Worm (Caenorhabditis elegans) whole organism, L3 larva: ENCODE results near the gene C31H1.2.

ENCODE experiments used
- R02D3.7 ChIP-seq: fragments of 150-350 bp; optimal IDR thresholded peaks from 2 replicates; lab custom pipeline; 2014; ENCODE audit warnings: missing biosample characterization, missing genetic modification characterization
- ZK546.5 ChIP-seq: sonication (generic microtip); optimal IDR thresholded peaks from 2 replicates; lab custom pipeline; 2017; ENCODE audit warnings: missing biosample characterization, missing genetic modification characterization
- aly-2 ChIP-seq: fragments of 150-350 bp; optimal IDR thresholded peaks from 2 replicates; lab custom pipeline; 2014; ENCODE audit warnings: missing biosample characterization, missing genetic modification characterization
- ama-1 ChIP-seq: fragments of 150-350 bp; optimal IDR thresholded peaks from 2 replicates; lab custom pipeline; 2018
- ceh-16 ChIP-seq: sonication (generic microtip); optimal IDR thresholded peaks from 2 replicates; lab custom pipeline; 2017; ENCODE audit warnings: missing biosample characterization, missing genetic modification characterization
- ceh-28 ChIP-seq: fragments of 150-350 bp; optimal IDR thresholded peaks from 2 replicates; lab custom pipeline; 2014; ENCODE audit warnings: missing biosample characterization, missing genetic modification reagents, missing genetic modification characterization
- ceh-82 ChIP-seq: fragments of 150-350 bp; optimal IDR thresholded peaks from 2 replicates; lab custom pipeline; 2014; ENCODE audit warnings: missing biosample characterization, missing genetic modification characterization
- daf-12 ChIP-seq: fragments of 150-350 bp; optimal IDR thresholded peaks from 2 replicates; lab custom pipeline; 2014; ENCODE audit warnings: missing biosample characterization, missing genetic modification reagents, missing genetic modification characterization
- egl-27 ChIP-seq: sonication (generic microtip); optimal IDR thresholded peaks from 4 replicates; lab custom pipeline; 2017; ENCODE audit warnings: missing biosample characterization, missing genetic modification reagents, missing genetic modification characterization
- egl-5 ChIP-seq: fragments of 150-350 bp; optimal IDR thresholded peaks from 2 replicates; lab custom pipeline; 2017; ENCODE audit warnings: missing biosample characterization, missing genetic modification reagents, missing genetic modification characterization, inconsistent platforms
- elt-1 ChIP-seq: fragments of 150-350 bp; optimal IDR thresholded peaks from 2 replicates; lab custom pipeline; 2014; ENCODE audit warnings: missing biosample characterization, missing genetic modification characterization
- elt-2 ChIP-seq: sonication (generic microtip); optimal IDR thresholded peaks from 2 replicates; lab custom pipeline; 2016; ENCODE audit warnings: missing genetic modification reagents, mild to moderate bottlenecking, missing genetic modification characterization, missing compliant biosample characterization
- elt-3 ChIP-seq, 3 experiments: fragments of 150-350 bp in 1 of 3; sonication (generic microtip) in 2 of 3; optimal IDR thresholded peaks; 2 replicates in 2 of 3; 4 replicates in 1 of 3; lab custom pipeline; 2014 to 2017; ENCODE audit warnings: missing biosample characterization in 3 of 3, missing genetic modification characterization in 3 of 3
- eor-1 ChIP-seq, 2 experiments: fragments of 150-350 bp; optimal IDR thresholded peaks; 2 replicates each; lab custom pipeline; 2014 to 2018; ENCODE audit warnings: missing biosample characterization in 2 of 2, missing genetic modification characterization in 2 of 2
- fkh-10 ChIP-seq: sonication (generic microtip); optimal IDR thresholded peaks from 2 replicates; lab custom pipeline; 2017; ENCODE audit warnings: missing biosample characterization, missing genetic modification reagents, missing genetic modification characterization
- fkh-2 ChIP-seq: fragments of 150-350 bp; optimal IDR thresholded peaks from 2 replicates; lab custom pipeline; 2014; ENCODE audit warnings: missing biosample characterization, missing genetic modification reagents, missing genetic modification characterization
- fos-1 ChIP-seq: fragments of 150-350 bp; optimal IDR thresholded peaks from 2 replicates; lab custom pipeline; 2014; ENCODE audit warnings: missing biosample characterization, missing genetic modification characterization
- hmg-11 ChIP-seq: sonication (generic microtip); optimal IDR thresholded peaks from 2 replicates; lab custom pipeline; 2016; ENCODE audit warnings: missing genetic modification characterization, missing compliant biosample characterization
- jun-1 ChIP-seq: fragments of 150-350 bp; optimal IDR thresholded peaks from 2 replicates; lab custom pipeline; 2014; ENCODE audit warnings: missing biosample characterization, missing genetic modification reagents, missing genetic modification characterization
- lin-15B ChIP-seq: fragments of 150-350 bp; optimal IDR thresholded peaks from 2 replicates; lab custom pipeline; 2014; ENCODE audit warnings: missing biosample characterization, missing genetic modification characterization
- lin-39 ChIP-seq: fragments of 150-350 bp; optimal IDR thresholded peaks from 2 replicates; lab custom pipeline; 2018; ENCODE audit warnings: missing biosample characterization, missing genetic modification reagents, missing genetic modification characterization
- lsy-12 ChIP-seq: sonication (generic microtip); optimal IDR thresholded peaks from 2 replicates; lab custom pipeline; 2016; ENCODE audit warnings: mild to moderate bottlenecking, missing genetic modification characterization, missing compliant biosample characterization
- mdl-1 ChIP-seq: fragments of 150-350 bp; optimal IDR thresholded peaks from 2 replicates; lab custom pipeline; 2014; ENCODE audit warnings: missing biosample characterization, missing genetic modification characterization
- mml-1 ChIP-seq: fragments of 150-350 bp; sonication (generic microtip); optimal IDR thresholded peaks from 3 replicates; lab custom pipeline; 2014; ENCODE audit warnings: missing biosample characterization, missing genetic modification characterization
- nfya-1 ChIP-seq: sonication (generic microtip); optimal IDR thresholded peaks from 2 replicates; lab custom pipeline; 2017; ENCODE audit warnings: missing genetic modification characterization, mild to moderate bottlenecking, missing compliant biosample characterization, antibody characterized with exemption, moderate library complexity; ENCODE audit not compliant: insufficient read depth
- nhr-11 ChIP-seq: fragments of 150-350 bp; optimal IDR thresholded peaks from 2 replicates; lab custom pipeline; 2014; ENCODE audit warnings: missing biosample characterization, missing genetic modification characterization
- nhr-12 ChIP-seq: fragments of 150-350 bp; optimal IDR thresholded peaks from 2 replicates; lab custom pipeline; 2014; ENCODE audit warnings: missing biosample characterization, missing genetic modification characterization
- nhr-23 ChIP-seq: fragments of 150-350 bp; optimal IDR thresholded peaks from 2 replicates; lab custom pipeline; 2014; ENCODE audit warnings: missing biosample characterization, missing genetic modification reagents, missing genetic modification characterization
- nhr-25 ChIP-seq: sonication (generic microtip); optimal IDR thresholded peaks from 2 replicates; lab custom pipeline; 2017; ENCODE audit warnings: missing biosample characterization, missing genetic modification characterization
- nhr-28 ChIP-seq: fragments of 150-350 bp; optimal IDR thresholded peaks from 2 replicates; lab custom pipeline; 2014; ENCODE audit warnings: missing biosample characterization, missing genetic modification characterization
- nhr-43 ChIP-seq: sonication (generic microtip); optimal IDR thresholded peaks from 2 replicates; lab custom pipeline; 2016; ENCODE audit warnings: mild to moderate bottlenecking, missing genetic modification characterization, missing compliant biosample characterization; ENCODE audit not compliant: poor library complexity, severe bottlenecking
- nhr-76 ChIP-seq: fragments of 150-350 bp; sonication (generic microtip); optimal IDR thresholded peaks from 5 replicates; lab custom pipeline; 2014; ENCODE audit warnings: missing biosample characterization, missing genetic modification characterization
- nhr-77 ChIP-seq: fragments of 150-350 bp; optimal IDR thresholded peaks from 2 replicates; lab custom pipeline; 2014; ENCODE audit warnings: missing biosample characterization, missing genetic modification characterization
- pha-4 ChIP-seq: fragments of 150-350 bp; optimal IDR thresholded peaks from 2 replicates; lab custom pipeline; 2014; ENCODE audit warnings: missing biosample characterization, missing genetic modification reagents, missing genetic modification characterization
- pqm-1 ChIP-seq: fragments of 150-350 bp; optimal IDR thresholded peaks from 2 replicates; lab custom pipeline; 2017; ENCODE audit warnings: missing biosample characterization, missing genetic modification characterization, inconsistent platforms
- sea-2 ChIP-seq: fragments of 150-350 bp; sonication (generic microtip); optimal IDR thresholded peaks from 4 replicates; lab custom pipeline; 2014; ENCODE audit warnings: missing biosample characterization, missing genetic modification reagents, missing genetic modification characterization
- skn-1 ChIP-seq: fragments of 150-350 bp; optimal IDR thresholded peaks from 2 replicates; lab custom pipeline; 2014; ENCODE audit warnings: missing biosample characterization, missing genetic modification characterization
- snpc-4 ChIP-seq: fragments of 150-350 bp; optimal IDR thresholded peaks from 2 replicates; lab custom pipeline; 2014; ENCODE audit warnings: missing biosample characterization, missing genetic modification characterization
- tbx-2 ChIP-seq: sonication (generic microtip); optimal IDR thresholded peaks from 2 replicates; lab custom pipeline; 2016; ENCODE audit warnings: mild to moderate bottlenecking, missing genetic modification characterization, missing compliant biosample characterization
- unc-62 ChIP-seq: fragments of 150-350 bp; sonication (generic microtip); optimal IDR thresholded peaks from 4 replicates; lab custom pipeline; 2014; ENCODE audit warnings: missing biosample characterization, missing genetic modification reagents, missing genetic modification characterization
- ztf-11 ChIP-seq: fragments of 150-350 bp; optimal IDR thresholded peaks from 2 replicates; lab custom pipeline; 2014; ENCODE audit warnings: missing biosample characterization, missing genetic modification characterization

Gene C31H1.2

DNA sequence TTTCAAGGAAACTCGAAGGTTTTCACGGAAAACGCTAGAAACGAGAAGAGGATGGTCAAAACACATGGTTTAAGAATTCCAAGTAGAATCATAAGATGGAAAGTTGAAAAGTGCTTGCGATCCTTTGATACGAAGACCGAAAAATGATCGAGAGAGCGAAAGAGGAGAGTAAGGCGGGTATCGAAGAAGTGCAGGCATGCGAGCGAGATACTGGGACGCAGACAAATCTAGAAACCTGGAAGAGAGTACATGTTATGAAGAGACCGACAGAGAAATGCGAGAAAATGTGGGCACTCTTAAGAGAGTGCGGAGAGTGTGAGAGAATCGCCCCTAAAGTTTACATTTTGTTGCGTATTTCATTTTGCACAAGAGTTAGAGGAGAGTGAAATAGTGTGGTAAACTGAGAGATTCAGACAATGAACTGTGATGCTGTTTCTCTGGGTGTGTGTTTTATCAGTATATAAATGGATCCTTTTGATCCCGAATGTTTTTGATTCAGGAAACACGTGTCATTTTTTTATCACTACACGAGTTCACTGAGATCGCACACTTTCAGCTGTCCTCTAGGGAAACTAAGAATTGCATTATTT is 37.0 kb upstream of the C31H1.2 start:
- TF ChIP-seq egl-5 (tag; lab: Kevin White, UChicago), result peak; percentile 40
- peak; percentile 43 for TF ChIP-seq nhr-77 (tag; lab: Kevin White, UChicago)
- peak; percentile 46 for TF ChIP-seq R02D3.7 (tag; lab: Kevin White, UChicago)
- TF ChIP-seq mdl-1, result peak; percentile 70
- TF ChIP-seq hmg-11, result peak; percentile 92
- no peak for TF ChIP-seq elt-1 (tag; lab: Kevin White, UChicago)
- TF ChIP-seq nfya-1 (tag; lab: Kevin White, UChicago), result peak; percentile 83
- TF ChIP-seq pha-4, result peak; percentile 92
- TF ChIP-seq jun-1 (tag; lab: Kevin White, UChicago), result peak; percentile 75
- TF ChIP-seq ama-1 (lab: Kevin White, UChicago), result peak; percentile 33
- peak; percentile 53 for TF ChIP-seq tbx-2 (tag; lab: Kevin White, UChicago)
- peak; percentile 19 for TF ChIP-seq snpc-4
- peak; percentile 47 for TF ChIP-seq nhr-76 (tag; lab: Kevin White, UChicago)
- peak; percentile 70 for TF ChIP-seq nhr-23
- TF ChIP-seq lin-15B (tag; lab: Kevin White, UChicago), result peak; percentile 9
- TF ChIP-seq lsy-12 (tag; lab: Kevin White, UChicago), result peak; percentile 70
- TF ChIP-seq ZK546.5 (tag; lab: Kevin White, UChicago), result no peak
- TF ChIP-seq pqm-1, result peak; percentile 91
- no peak for TF ChIP-seq ztf-11
- peak; percentile 74 for TF ChIP-seq nhr-25 (tag; lab: Kevin White, UChicago)
- no peak for TF ChIP-seq ceh-16 (tag; lab: Kevin White, UChicago)
- peak; percentile 85 for TF ChIP-seq elt-2 (tag; lab: Kevin White, UChicago)
- TF ChIP-seq nhr-43 (tag; lab: Kevin White, UChicago), result peak; percentile 41
- no peak for TF ChIP-seq nhr-12 (tag; lab: Kevin White, UChicago)
- TF ChIP-seq mml-1, result no peak
- peak; percentile 48 for TF ChIP-seq ceh-28
- TF ChIP-seq unc-62, result no peak
- peak; percentile 30 for TF ChIP-seq nhr-11 (tag; lab: Kevin White, UChicago)
- TF ChIP-seq lin-39 (tag; lab: Kevin White, UChicago), result peak; percentile 44

DNA sequence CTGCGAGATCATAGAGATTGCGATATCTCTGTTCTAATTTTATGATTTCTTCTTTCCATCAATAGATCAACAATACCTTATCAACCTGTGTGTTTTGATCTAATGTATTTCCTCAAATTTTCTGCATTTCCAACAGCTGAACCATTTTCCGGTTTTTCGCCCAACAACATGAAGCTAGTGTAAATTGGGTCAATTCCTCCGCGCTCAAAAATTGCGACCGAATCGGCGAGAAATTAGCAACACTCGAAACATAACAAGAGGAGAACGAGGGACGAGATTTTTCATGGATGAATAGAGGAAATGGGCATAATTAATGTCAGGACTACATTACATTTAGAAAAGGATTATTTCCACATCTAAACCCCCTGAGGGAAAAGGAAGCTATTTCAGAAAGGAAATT is 36.3 kb upstream of the C31H1.2 start:
- TF ChIP-seq egl-27 (tag; lab: Kevin White, UChicago), result no peak
- no peak for TF ChIP-seq nhr-25 (tag; lab: Kevin White, UChicago)
- no peak for TF ChIP-seq fkh-10
- no peak for TF ChIP-seq sea-2
- TF ChIP-seq nhr-23, result peak; percentile 49

DNA sequence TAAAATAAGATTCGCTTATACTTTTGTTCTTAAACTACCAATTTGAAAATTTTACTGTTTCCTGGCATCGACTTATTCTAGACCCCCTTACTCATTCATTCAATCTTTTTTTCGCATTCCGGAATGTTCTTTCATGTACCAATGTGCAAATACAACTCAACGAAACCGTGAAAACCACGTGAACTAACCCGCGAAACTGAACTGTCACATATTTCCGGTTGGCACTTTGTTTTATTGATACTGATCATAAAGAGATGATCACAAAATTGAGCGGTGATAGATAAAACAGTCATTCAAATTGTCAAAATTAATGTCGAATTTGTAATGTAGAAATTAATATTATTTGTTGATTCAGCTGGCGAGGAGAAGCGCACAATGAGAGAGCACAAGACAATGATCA is 35.2 kb upstream of the C31H1.2 start:
- TF ChIP-seq pqm-1 (peak; percentile 93), fkh-2 (tag; lab: Kevin White, UChicago) (no peak), fos-1 (tag; lab: Kevin White, UChicago) (no peak), jun-1 (tag; lab: Kevin White, UChicago) (peak; percentile 49), fkh-10 (no peak), nhr-28 (no peak), mdl-1 (no peak), skn-1 (no peak), nhr-77 (tag; lab: Kevin White, UChicago) (no peak), lsy-12 (tag; lab: Kevin White, UChicago) (no peak), elt-2 (tag; lab: Kevin White, UChicago) (peak; percentile 86), elt-3 (tag; optimal IDR thresholded peaks at IDR 0.05; lab: Kevin White, UChicago) (no peak), sea-2 (no peak), tbx-2 (tag; lab: Kevin White, UChicago) (no peak), daf-12 (tag; lab: Kevin White, UChicago) (no peak), nhr-12 (tag; lab: Kevin White, UChicago) (no peak), pha-4 (peak; percentile 69), ZK546.5 (tag; lab: Kevin White, UChicago) (no peak), aly-2 (tag; lab: Kevin White, UChicago) (no peak), ceh-82 (no peak), elt-1 (tag; lab: Kevin White, UChicago) (no peak), ceh-28 (no peak), eor-1 (tag; optimal IDR thresholded peaks at IDR 0.05; lab: Kevin White, UChicago) (no peak), egl-5 (tag; lab: Kevin White, UChicago) (no peak)
